Worm (Caenorhabditis elegans): ENCODE results near the gene D1086.10.

ce11 chrV:14069899-14070298, 12.7 kb upstream of the D1086.10 start:
- TF ChIP-seq flt-1 (GFP tag; IDR thresholded peaks at IDR 0.05) (no peak), hmg-4 (GFP tag; optimal IDR thresholded peaks at IDR 0.05) (no peak), B0310.2 (tag; optimal IDR thresholded peaks at IDR 0.05) (no peak), ama-1 (optimal IDR thresholded peaks at IDR 0.05) (no peak), aly-1 (tag; optimal IDR thresholded peaks at IDR 0.05) (no peak), tbx-11 (GFP tag; IDR thresholded peaks at IDR 0.05) (no peak), hmbx-1 (tag; optimal IDR thresholded peaks at IDR 0.05) (no peak), F13C5.2 (tag; optimal IDR thresholded peaks at IDR 0.05) (no peak), ceh-36 (tag; optimal IDR thresholded peaks at IDR 0.05) (no peak), ets-7 (tag; optimal IDR thresholded peaks at IDR 0.05) (no peak), tra-4 (tag; optimal IDR thresholded peaks at IDR 0.05) (no peak), hnd-1 (tag; optimal IDR thresholded peaks at IDR 0.05) (no peak), ceh-13 (GFP tag; optimal IDR thresholded peaks at IDR 0.05) (no peak), pes-1 (GFP tag; IDR thresholded peaks at IDR 0.05) (no peak)

Data from whole organism, early embryonic.